Fruit fly (Drosophila melanogaster): ENCODE data around the gene CG11841.

DNA sequence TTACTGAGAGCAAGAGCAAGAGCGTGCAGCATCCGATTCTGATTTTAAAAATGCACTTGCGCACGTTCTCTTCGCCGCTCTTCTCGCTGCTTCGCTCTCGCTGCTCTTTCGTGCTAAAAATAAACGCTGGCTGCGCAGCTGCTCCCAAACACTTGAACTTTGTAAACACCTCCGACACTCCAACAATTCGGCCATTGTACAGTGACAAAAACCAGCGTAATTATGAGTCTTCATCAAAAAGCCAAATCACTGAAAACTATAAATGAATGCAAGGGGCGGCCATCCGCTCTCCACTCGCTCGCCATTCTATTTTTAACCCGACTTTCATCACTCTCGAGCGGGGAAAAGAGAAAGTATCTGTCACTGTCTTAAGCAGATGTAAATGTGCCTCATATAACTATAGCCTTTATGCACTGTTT, 13.8 kb downstream of the CG11841 start:
- TF ChIP-seq Smox (GFP tag; optimal IDR thresholded peaks at IDR 0.05) (no peak), Hr38 (GFP tag; optimal IDR thresholded peaks at IDR 0.05) (no peak)

All from whole organism, prepupa.